Fruit fly (Drosophila melanogaster): Measurements from ENCODE around the gene Cox10.
A peak's percentile ranks its signal among the peaks of the same experiment; 100 is the strongest.

Cox10 gene

dm6 chr2L:10381890-10382450 lies 50.7 kb downstream of the Cox10 start, which contains the start of gene CG5096 (continued):
- TF ChIP-seq twi (tag; optimal IDR thresholded peaks at IDR 0.05) (peak; percentile 73), CG11085 (GFP tag; IDR thresholded peaks at IDR 0.05) (peak; percentile 83), Side (GFP tag; optimal IDR thresholded peaks at IDR 0.05) (peak; percentile 83), al (GFP tag; IDR thresholded peaks at IDR 0.05) (peak; percentile 78), sima (GFP tag; optimal IDR thresholded peaks at IDR 0.05) (peak; percentile 15), sr (GFP tag; IDR thresholded peaks at IDR 0.05) (no peak; the same call in 2 of the 3 replicates), CG15696 (tag; optimal IDR thresholded peaks at IDR 0.05) (peak; percentile 42), az2 (GFP tag; optimal IDR thresholded peaks at IDR 0.05) (peak; percentile 79), lola (GFP tag; optimal IDR thresholded peaks at IDR 0.05) (peak in 1 of 3 experiments; percentile 58), tup (GFP tag; optimal IDR thresholded peaks at IDR 0.05) (peak; percentile 59), hkb (optimal IDR thresholded peaks at IDR 0.05) (no peak), hkb (GFP tag; IDR thresholded peaks at IDR 0.05) (peak; percentile 96), ranshi (GFP tag; IDR thresholded peaks at IDR 0.05) (peak; percentile 91; the same call in 1 of the 2 replicates), chn (GFP tag; optimal IDR thresholded peaks at IDR 0.05) (peak; percentile 55), zen2 (GFP tag; IDR thresholded peaks at IDR 0.05; ENCODE audit: partially characterized antibody) (no peak), CG13287 (GFP tag; IDR thresholded peaks at IDR 0.05; ENCODE audit: partially characterized antibody) (no peak), chif (GFP tag; optimal IDR thresholded peaks at IDR 0.05) (peak; percentile 62 to 64), eve (GFP tag; optimal IDR thresholded peaks at IDR 0.05) (peak in 1 of 2 experiments; percentile 78), knrl (GFP tag; IDR thresholded peaks at IDR 0.05; ENCODE audit: partially characterized antibody) (no peak), grn (GFP tag; optimal IDR thresholded peaks at IDR 0.05) (peak; percentile 97), mld (GFP tag; IDR thresholded peaks at IDR 0.05; ENCODE audit: partially characterized antibody) (no peak), CG2120 (GFP tag; optimal IDR thresholded peaks at IDR 0.05) (peak; percentile 96), CG3065 (GFP tag; optimal IDR thresholded peaks at IDR 0.05) (peak; percentile 32), bcd (GFP tag; optimal IDR thresholded peaks at IDR 0.05) (peak; percentile 79), amos (GFP tag; IDR thresholded peaks at IDR 0.05; ENCODE audit: partially characterized antibody) (no peak), CG15514 (GFP tag; optimal IDR thresholded peaks at IDR 0.05) (peak; percentile 85), Doc3 (GFP tag; IDR thresholded peaks at IDR 0.05; ENCODE audit: partially characterized antibody) (no peak), Drgx (GFP tag; IDR thresholded peaks at IDR 0.05) (peak; percentile 45; the same call in 1 of the 2 replicates), tio (GFP tag; optimal IDR thresholded peaks at IDR 0.05) (peak; percentile 68), scrt (GFP tag; optimal IDR thresholded peaks at IDR 0.05) (peak; percentile 90), CG18619 (GFP tag; optimal IDR thresholded peaks at IDR 0.05) (peak; percentile 83), en (GFP tag; optimal IDR thresholded peaks at IDR 0.05) (peak; percentile 72), cad (GFP tag; optimal IDR thresholded peaks at IDR 0.05) (no peak), Meics (GFP tag; optimal IDR thresholded peaks at IDR 0.05) (peak; percentile 91), CG9437 (GFP tag; optimal IDR thresholded peaks at IDR 0.05) (peak; percentile 73), CG7556 (GFP tag; optimal IDR thresholded peaks at IDR 0.05) (peak; percentile 81), MTF-1 (GFP tag; optimal IDR thresholded peaks at IDR 0.05; ENCODE audit: borderline replicate concordance) (peak; percentile 60), CG7928 (GFP tag; optimal IDR thresholded peaks at IDR 0.05) (peak; percentile 41), CG7745 (tag; optimal IDR thresholded peaks at IDR 0.05) (no peak), br (optimal IDR thresholded peaks at IDR 0.05) (no peak), CG5245 (GFP tag; optimal IDR thresholded peaks at IDR 0.05) (peak; percentile 66), tin (GFP tag; optimal IDR thresholded peaks at IDR 0.05) (peak; percentile 67), Dek (tag; optimal IDR thresholded peaks at IDR 0.05) (peak; percentile 94), CG14965 (GFP tag; optimal IDR thresholded peaks at IDR 0.05; ENCODE audit: borderline replicate concordance) (no peak), CG12391 (tag; optimal IDR thresholded peaks at IDR 0.05) (peak; percentile 91), sqz (GFP tag; optimal IDR thresholded peaks at IDR 0.05) (peak; percentile 61), CG6813 (GFP tag; optimal IDR thresholded peaks at IDR 0.05) (peak; percentile 87), CG6683 (GFP tag; optimal IDR thresholded peaks at IDR 0.05) (peak; percentile 82), Spps (tag; optimal IDR thresholded peaks at IDR 0.05) (peak; percentile 67)

Data from whole organism, embryonic.